Worm (Caenorhabditis elegans) whole organism, L1 larva: Measurements from ENCODE around the gene C48B4.9.

Experiments
- C16A3.4 ChIP-seq: fragments of 150-350 bp; optimal IDR thresholded peaks from 2 replicates; lab custom pipeline; 2014; ENCODE audit warnings: missing biosample characterization, missing genetic modification characterization
- C34B4.2 ChIP-seq: sonication (generic microtip); optimal IDR thresholded peaks from 2 replicates; lab custom pipeline; 2017; ENCODE audit warnings: mild to moderate bottlenecking, missing genetic modification characterization, missing compliant biosample characterization
- F16B12.6 ChIP-seq: fragments of 150-350 bp; optimal IDR thresholded peaks from 2 replicates; lab custom pipeline; 2014; ENCODE audit warnings: missing biosample characterization, missing genetic modification characterization
- Y116A8C.19 ChIP-seq: sonication (generic microtip); optimal IDR thresholded peaks from 2 replicates; lab custom pipeline; 2016; ENCODE audit warnings: missing compliant biosample characterization, missing genetic modification characterization, borderline replicate concordance
- aly-2 ChIP-seq: fragments of 150-350 bp; optimal IDR thresholded peaks from 2 replicates; lab custom pipeline; 2014; ENCODE audit warnings: missing biosample characterization, missing genetic modification characterization
- ama-1 ChIP-seq: fragments of 150-350 bp; optimal IDR thresholded peaks from 2 replicates; lab custom pipeline; 2014
- blmp-1 ChIP-seq: fragments of 150-350 bp; optimal IDR thresholded peaks from 2 replicates; lab custom pipeline; 2014; ENCODE audit warnings: missing biosample characterization, missing genetic modification characterization
- ceh-63 ChIP-seq: fragments of 200-800 bp; sonication (Bioruptor generic); optimal IDR thresholded peaks from 2 replicates; lab custom pipeline; 2018; ENCODE audit warnings: mild to moderate bottlenecking, missing genetic modification characterization, missing compliant biosample characterization
- ceh-88 ChIP-seq: fragments of 200-800 bp; sonication (Bioruptor generic); IDR thresholded peaks from 2 replicates; pipeline ENCODE4 v1.3.6; 2022; ENCODE audit warnings: missing genetic modification characterization, missing compliant biosample characterization
- dpl-1 ChIP-seq, 3 experiments: fragments of 150-350 bp in 2 of 3; sonication (generic microtip) in 1 of 3; optimal IDR thresholded peaks; 2 replicates each; lab custom pipeline; 2014 to 2017; ENCODE audit warnings: missing biosample characterization in 3 of 3, missing genetic modification characterization in 3 of 3, missing genetic modification reagents in 3 of 3
- dsc-1 ChIP-seq: sonication (generic microtip); optimal IDR thresholded peaks from 2 replicates; lab custom pipeline; 2016; ENCODE audit warnings: mild to moderate bottlenecking, missing genetic modification characterization, missing compliant biosample characterization
- efl-1 ChIP-seq, 4 experiments: fragments of 150-350 bp; optimal IDR thresholded peaks in 3 of 4; peaks in 1 of 4; 1 replicate in 1 of 4; 2 replicates in 3 of 4; lab custom pipeline; 2014; ENCODE audit warnings: missing biosample characterization in 2 of 4, missing genetic modification characterization in 2 of 4, missing genetic modification reagents in 2 of 4
- efl-3 ChIP-seq: fragments of 200-800 bp; sonication (Bioruptor generic); optimal IDR thresholded peaks from 2 replicates; lab custom pipeline; 2018; ENCODE audit warnings: mild to moderate bottlenecking, missing genetic modification characterization, missing compliant biosample characterization
- egl-27 ChIP-seq, 2 experiments: fragments of 150-350 bp in 1 of 2; sonication (generic microtip); optimal IDR thresholded peaks; 3 replicates each; lab custom pipeline; 2017 to 2018; ENCODE audit warnings: missing biosample characterization in 2 of 2, missing genetic modification characterization in 2 of 2, missing genetic modification reagents in 2 of 2
- ets-5 ChIP-seq: fragments of 200-800 bp; sonication (Bioruptor generic); IDR thresholded peaks from 2 replicates; pipeline ENCODE4 v1.3.6; 2022; ENCODE audit warnings: missing genetic modification characterization, missing compliant biosample characterization
- fkh-4 ChIP-seq: sonication (generic microtip); optimal IDR thresholded peaks from 2 replicates; lab custom pipeline; 2016; ENCODE audit warnings: missing compliant biosample characterization, missing genetic modification characterization, borderline replicate concordance
- fos-1 ChIP-seq: fragments of 150-350 bp; optimal IDR thresholded peaks from 2 replicates; lab custom pipeline; 2014; ENCODE audit warnings: missing biosample characterization, missing genetic modification characterization
- grh-1 ChIP-seq: fragments of 200-800 bp; sonication (Bioruptor generic); IDR thresholded peaks from 2 replicates; pipeline ENCODE4 v1.3.6; 2022; ENCODE audit warnings: missing genetic modification reagents, missing genetic modification characterization, missing compliant biosample characterization
- hlh-4 ChIP-seq: sonication (generic microtip); optimal IDR thresholded peaks from 2 replicates; lab custom pipeline; 2016; ENCODE audit warnings: mild to moderate bottlenecking, missing genetic modification characterization, missing compliant biosample characterization
- irx-1 ChIP-seq: sonication (generic microtip); optimal IDR thresholded peaks from 2 replicates; lab custom pipeline; 2016; ENCODE audit warnings: missing genetic modification characterization, missing compliant biosample characterization
- isw-1 ChIP-seq: fragments of 200-800 bp; sonication (Bioruptor generic); IDR thresholded peaks from 2 replicates; pipeline ENCODE4 v1.3.6; 2022; ENCODE audit warnings: missing genetic modification characterization, missing compliant biosample characterization
- jun-1 ChIP-seq: fragments of 150-350 bp; optimal IDR thresholded peaks from 2 replicates; lab custom pipeline; 2014; ENCODE audit warnings: missing biosample characterization, missing genetic modification reagents, missing genetic modification characterization
- lin-14 ChIP-seq: fragments of 200-800 bp; sonication (Bioruptor generic); optimal IDR thresholded peaks from 2 replicates; lab custom pipeline; 2018; ENCODE audit warnings: mild to moderate bottlenecking, missing genetic modification characterization, moderate library complexity, missing compliant biosample characterization
- lin-15B ChIP-seq: fragments of 150-350 bp; sonication (generic microtip); optimal IDR thresholded peaks from 3 replicates; lab custom pipeline; 2014; ENCODE audit warnings: missing biosample characterization, missing genetic modification characterization
- lin-35 ChIP-seq, 2 experiments: fragments of 150-350 bp; optimal IDR thresholded peaks; 2 replicates each; lab custom pipeline; 2014; ENCODE audit warnings: missing biosample characterization in 2 of 2, missing genetic modification characterization in 2 of 2, missing genetic modification reagents in 2 of 2
- lin-39 ChIP-seq: fragments of 150-350 bp; optimal IDR thresholded peaks from 2 replicates; lab custom pipeline; 2014; ENCODE audit warnings: missing biosample characterization, missing genetic modification reagents, missing genetic modification characterization
- lir-3 ChIP-seq: sonication (generic microtip); optimal IDR thresholded peaks from 2 replicates; lab custom pipeline; 2016; ENCODE audit warnings: mild to moderate bottlenecking, missing genetic modification characterization, moderate library complexity, missing compliant biosample characterization; ENCODE audit not compliant: poor library complexity
- lsy-2 ChIP-seq, 2 experiments: fragments of 150-350 bp; optimal IDR thresholded peaks; 2 replicates each; lab custom pipeline; 2014; ENCODE audit warnings: missing biosample characterization in 2 of 2, missing genetic modification characterization in 2 of 2
- mab-9 ChIP-seq: fragments of 200-800 bp; sonication (Bioruptor generic); IDR thresholded peaks from 2 replicates; pipeline ENCODE4 v1.3.6; 2022; ENCODE audit warnings: missing genetic modification reagents, missing genetic modification characterization, missing compliant biosample characterization
- mef-2 ChIP-seq: fragments of 150-350 bp; optimal IDR thresholded peaks from 2 replicates; lab custom pipeline; 2014; ENCODE audit warnings: missing biosample characterization, missing genetic modification characterization
- mep-1 ChIP-seq: fragments of 150-350 bp; optimal IDR thresholded peaks from 2 replicates; lab custom pipeline; 2014; ENCODE audit warnings: missing biosample characterization, missing genetic modification characterization
- nhr-11 ChIP-seq: fragments of 150-350 bp; optimal IDR thresholded peaks from 2 replicates; lab custom pipeline; 2014; ENCODE audit warnings: missing biosample characterization, missing genetic modification characterization
- nhr-12 ChIP-seq: sonication (generic microtip); optimal IDR thresholded peaks from 2 replicates; lab custom pipeline; 2017; ENCODE audit warnings: missing biosample characterization, missing genetic modification characterization
- nhr-237 ChIP-seq: fragments of 150-350 bp; optimal IDR thresholded peaks from 2 replicates; lab custom pipeline; 2014; ENCODE audit warnings: missing biosample characterization, missing genetic modification characterization
- nhr-28 ChIP-seq: fragments of 150-350 bp; optimal IDR thresholded peaks from 2 replicates; lab custom pipeline; 2014; ENCODE audit warnings: missing biosample characterization, missing genetic modification characterization
- nhr-76 ChIP-seq: sonication (generic microtip); optimal IDR thresholded peaks from 2 replicates; lab custom pipeline; 2017; ENCODE audit warnings: missing biosample characterization, missing genetic modification characterization
- pag-3 ChIP-seq: sonication (generic microtip); optimal IDR thresholded peaks from 2 replicates; lab custom pipeline; 2017; ENCODE audit warnings: missing genetic modification characterization, mild to moderate bottlenecking, missing compliant biosample characterization, antibody characterized with exemption, borderline replicate concordance; ENCODE audit not compliant: insufficient read depth
- rnt-1 ChIP-seq: sonication (generic microtip); optimal IDR thresholded peaks from 2 replicates; lab custom pipeline; 2016; ENCODE audit warnings: mild to moderate bottlenecking, missing genetic modification characterization, moderate library complexity, missing compliant biosample characterization
- snu-23 ChIP-seq: sonication (generic microtip); optimal IDR thresholded peaks from 2 replicates; lab custom pipeline; 2016; ENCODE audit warnings: missing genetic modification characterization, missing compliant biosample characterization
- sptf-1 ChIP-seq: fragments of 150-350 bp; optimal IDR thresholded peaks from 2 replicates; lab custom pipeline; 2014; ENCODE audit warnings: missing biosample characterization, missing genetic modification characterization
- sup-37 ChIP-seq: fragments of 200-800 bp; sonication (Bioruptor generic); optimal IDR thresholded peaks from 2 replicates; lab custom pipeline; 2018; ENCODE audit warnings: mild to moderate bottlenecking, missing genetic modification characterization, missing compliant biosample characterization
- tbx-2 ChIP-seq: sonication (generic microtip); optimal IDR thresholded peaks from 2 replicates; lab custom pipeline; 2016; ENCODE audit warnings: missing genetic modification characterization, missing compliant biosample characterization
- tlp-1 ChIP-seq: fragments of 150-350 bp; optimal IDR thresholded peaks from 2 replicates; lab custom pipeline; 2014; ENCODE audit warnings: missing biosample characterization, missing genetic modification characterization
- unc-130 ChIP-seq: fragments of 150-350 bp; optimal IDR thresholded peaks from 2 replicates; lab custom pipeline; 2017; ENCODE audit warnings: missing biosample characterization, missing genetic modification characterization, inconsistent platforms
- unc-98 ChIP-seq: fragments of 200-800 bp; sonication (Bioruptor generic); IDR thresholded peaks from 2 replicates; pipeline ENCODE4 v1.3.6; 2022; ENCODE audit warnings: missing genetic modification characterization, missing compliant biosample characterization
- vab-15 ChIP-seq: sonication (generic microtip); optimal IDR thresholded peaks from 2 replicates; lab custom pipeline; 2017; ENCODE audit warnings: missing genotype, mild to moderate bottlenecking, missing genetic modification characterization, missing compliant biosample characterization
- xbp-1 ChIP-seq: sonication (generic microtip); optimal IDR thresholded peaks from 2 replicates; lab custom pipeline; 2016; ENCODE audit warnings: missing genetic modification characterization, missing compliant biosample characterization

C48B4.9 gene

DNA sequence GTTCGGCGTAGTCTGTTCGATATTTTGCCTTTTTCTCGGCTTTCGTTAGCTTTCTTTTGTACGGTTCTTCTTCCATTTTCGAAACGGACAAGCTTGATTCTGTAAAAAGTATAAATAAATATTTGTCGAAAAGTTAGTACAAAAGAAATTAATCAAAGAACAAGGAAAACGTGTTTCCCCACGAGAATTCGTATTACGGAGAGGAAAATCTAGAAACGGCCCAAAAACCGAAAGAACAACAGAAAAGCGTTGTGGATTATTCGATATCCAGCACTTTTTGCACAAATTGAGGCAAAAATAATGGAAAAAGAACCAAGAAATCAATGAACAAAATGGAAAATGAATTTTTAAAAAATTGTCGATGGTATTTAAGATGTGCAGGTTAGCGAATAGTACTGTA, 20.9 kb downstream of the C48B4.9 start, which contains the start of gene mut-7:
Gene mut-7 (minus strand): TSS at position 101 of the 400 bp plus-strand sequence.
- no peak for TF ChIP-seq ets-5 (GFP tag; lab: Robert Waterston, UW)

DNA sequence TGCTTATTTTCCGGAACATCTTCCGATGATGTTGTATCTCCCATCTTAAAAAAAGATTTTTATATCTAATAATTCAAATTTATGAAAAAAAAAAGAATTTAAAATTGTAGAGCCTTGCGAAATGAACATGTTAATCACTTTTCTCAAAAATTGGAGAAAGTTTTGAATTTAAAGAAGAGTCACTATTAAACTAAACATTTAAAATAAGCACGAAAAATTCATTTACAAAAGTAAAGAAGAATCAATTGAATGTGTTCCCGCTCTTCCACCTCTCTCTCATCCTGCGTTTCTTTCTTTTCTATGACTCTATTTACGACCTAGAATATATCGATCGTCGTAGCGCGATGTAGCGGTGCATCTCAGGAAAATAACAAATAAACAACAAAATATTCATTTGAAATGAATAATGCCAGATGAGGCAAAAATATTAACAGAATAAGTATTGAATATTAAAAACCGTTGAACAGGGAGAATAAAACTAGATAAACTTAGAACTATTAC, 24.4 kb downstream of the C48B4.9 start, which contains the start of gene ZK1098.3:
Gene ZK1098.3 (minus strand): TSS at position 51 of the 501 bp plus-strand sequence.
- TF ChIP-seq efl-3 (GFP tag; lab: Kevin White, UChicago) (no peak), grh-1 (GFP tag; lab: Robert Waterston, UW) (no peak), lsy-2 (tag; optimal IDR thresholded peaks at IDR 0.05; lab: Kevin White, UChicago) (peak; percentile 18 to 60), nhr-76 (tag; lab: Kevin White, UChicago) (no peak), efl-1 (optimal IDR thresholded peaks at IDR 0.05; lab: Kevin White, UChicago) (peak; percentile 12 to 24), efl-1 (GFP tag; optimal IDR thresholded peaks at IDR 0.05 in 1 of 2; lab: Kevin White, UChicago) (peak in 1 of 2 experiments; percentile 14), ceh-63 (GFP tag; lab: Kevin White, UChicago) (no peak), mep-1 (tag; lab: Kevin White, UChicago) (peak; percentile 49), snu-23 (no peak), jun-1 (tag; lab: Kevin White, UChicago) (no peak), C34B4.2 (tag; lab: Kevin White, UChicago) (no peak), F16B12.6 (tag; lab: Kevin White, UChicago) (no peak), nhr-11 (tag; lab: Kevin White, UChicago) (no peak), ceh-88 (GFP tag; lab: Robert Waterston, UW) (no peak), mef-2 (tag; lab: Kevin White, UChicago) (no peak), aly-2 (tag; lab: Kevin White, UChicago) (no peak), sptf-1 (tag; lab: Kevin White, UChicago) (no peak), ets-5 (GFP tag; lab: Robert Waterston, UW) (no peak), egl-27 (tag; optimal IDR thresholded peaks at IDR 0.05; lab: Kevin White, UChicago) (no peak), nhr-28 (tag; lab: Kevin White, UChicago) (no peak), xbp-1 (tag; lab: Kevin White, UChicago) (no peak), lin-35 (GFP tag; optimal IDR thresholded peaks at IDR 0.05; lab: Kevin White, UChicago) (peak in 1 of 2 experiments; percentile 12), blmp-1 (tag; lab: Kevin White, UChicago) (peak; percentile 15), dpl-1 (GFP tag; optimal IDR thresholded peaks at IDR 0.05; lab: Kevin White, UChicago) (peak in 2 of 3 experiments; percentile 9 to 45)

DNA sequence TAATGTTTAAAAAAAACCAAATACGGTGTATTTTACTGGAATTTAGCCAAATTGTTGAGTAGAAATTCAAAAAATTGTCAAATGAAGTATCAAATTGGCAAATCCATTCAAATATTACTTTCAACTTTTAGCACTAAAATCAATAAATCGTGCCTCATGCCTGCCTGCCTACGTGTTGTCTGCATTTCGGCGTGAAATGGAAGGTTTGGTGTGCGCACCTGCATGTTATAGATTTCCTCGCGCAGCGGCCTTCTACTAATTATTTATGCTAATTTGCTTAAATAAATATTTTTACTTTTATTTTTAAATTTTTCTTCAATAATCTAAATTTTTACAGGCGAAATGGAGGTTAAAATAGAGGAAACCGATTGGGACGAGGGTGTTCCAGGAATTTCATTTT, 34.3 kb downstream of the C48B4.9 start, which contains the start of gene ZK1098.2:
Gene ZK1098.2 (plus strand): TSS at position 336 of the 400 bp plus-strand sequence.
- TF ChIP-seq unc-98 (GFP tag; lab: Robert Waterston, UW) = no peak
- no peak for TF ChIP-seq fkh-4 (tag; lab: Kevin White, UChicago)
- no peak for TF ChIP-seq dsc-1 (tag; lab: Kevin White, UChicago)
- TF ChIP-seq mep-1 (tag; lab: Kevin White, UChicago) = peak; percentile 68
- TF ChIP-seq tbx-2 (tag; lab: Kevin White, UChicago) = no peak
- no peak for TF ChIP-seq nhr-12
- no peak for TF ChIP-seq isw-1 (GFP tag; lab: Robert Waterston, UW)
- TF ChIP-seq efl-1 (optimal IDR thresholded peaks at IDR 0.05; lab: Kevin White, UChicago) = peak; percentile 5 to 14
- peak in 1 of 2 experiments; percentile 23 for TF ChIP-seq efl-1 (GFP tag; optimal IDR thresholded peaks at IDR 0.05 in 1 of 2; lab: Kevin White, UChicago)
- TF ChIP-seq xbp-1 (tag; lab: Kevin White, UChicago) = no peak
- no peak for TF ChIP-seq lir-3 (tag; lab: Kevin White, UChicago)
- peak; percentile 28 for TF ChIP-seq C16A3.4 (tag; lab: Kevin White, UChicago)
- no peak for TF ChIP-seq hlh-4 (tag; lab: Kevin White, UChicago)
- no peak for TF ChIP-seq sptf-1 (tag; lab: Kevin White, UChicago)
- no peak for TF ChIP-seq rnt-1 (tag; lab: Kevin White, UChicago)
- TF ChIP-seq vab-15 (tag; lab: Kevin White, UChicago) = no peak
- no peak for TF ChIP-seq fos-1 (tag; lab: Kevin White, UChicago)
- no peak for TF ChIP-seq ets-5 (GFP tag; lab: Robert Waterston, UW)
- TF ChIP-seq grh-1 (GFP tag; lab: Robert Waterston, UW) = no peak
- no peak for TF ChIP-seq mab-9 (GFP tag; lab: Robert Waterston, UW)
- no peak for TF ChIP-seq Y116A8C.19
- TF ChIP-seq unc-130 (tag; lab: Kevin White, UChicago) = no peak
- TF ChIP-seq irx-1 (tag; lab: Kevin White, UChicago) = no peak
- no peak for TF ChIP-seq ama-1
- TF ChIP-seq pag-3 (tag; lab: Kevin White, UChicago) = no peak
- TF ChIP-seq blmp-1 (tag; lab: Kevin White, UChicago) = peak; percentile 46
- TF ChIP-seq lin-39 (tag; lab: Kevin White, UChicago) = no peak
- TF ChIP-seq C34B4.2 (tag; lab: Kevin White, UChicago) = no peak
- no peak for TF ChIP-seq nhr-237 (tag; lab: Kevin White, UChicago)
- no peak for TF ChIP-seq sup-37 (GFP tag; lab: Kevin White, UChicago)
- TF ChIP-seq tlp-1 = no peak
- TF ChIP-seq lin-14 (GFP tag; lab: Kevin White, UChicago) = no peak
- TF ChIP-seq lin-15B = no peak
